Worm (Caenorhabditis elegans) whole organism, L1 larva: ENCODE data around the gene ghi-1.

Source experiments
- C04F5.9 ChIP-seq: sonication (generic microtip); optimal IDR thresholded peaks from 2 replicates; lab custom pipeline; 2016; ENCODE audit warnings: missing genetic modification characterization, missing compliant biosample characterization
- F16B12.6 ChIP-seq: fragments of 150-350 bp; optimal IDR thresholded peaks from 2 replicates; lab custom pipeline; 2014; ENCODE audit warnings: missing biosample characterization, missing genetic modification characterization
- Y116A8C.19 ChIP-seq: sonication (generic microtip); optimal IDR thresholded peaks from 2 replicates; lab custom pipeline; 2016; ENCODE audit warnings: missing compliant biosample characterization, missing genetic modification characterization, borderline replicate concordance
- ama-1 ChIP-seq: fragments of 150-350 bp; optimal IDR thresholded peaks from 2 replicates; lab custom pipeline; 2014
- blmp-1 ChIP-seq: fragments of 150-350 bp; optimal IDR thresholded peaks from 2 replicates; lab custom pipeline; 2014; ENCODE audit warnings: missing biosample characterization, missing genetic modification characterization
- ceh-8 ChIP-seq: fragments of 200-800 bp; sonication (Bioruptor generic); optimal IDR thresholded peaks from 2 replicates; lab custom pipeline; 2018; ENCODE audit warnings: mild to moderate bottlenecking, missing genetic modification characterization, moderate library complexity, missing compliant biosample characterization
- ceh-82 ChIP-seq, 3 experiments: fragments of 150-350 bp in 1 of 3; sonication (generic microtip) in 2 of 3; optimal IDR thresholded peaks; 2 replicates each; lab custom pipeline; 2014 to 2017; ENCODE audit warnings: missing biosample characterization in 3 of 3, missing genetic modification characterization in 3 of 3
- ceh-88 ChIP-seq: fragments of 200-800 bp; sonication (Bioruptor generic); IDR thresholded peaks from 2 replicates; pipeline ENCODE4 v1.3.6; 2022; ENCODE audit warnings: missing genetic modification characterization, missing compliant biosample characterization
- dsc-1 ChIP-seq: sonication (generic microtip); optimal IDR thresholded peaks from 2 replicates; lab custom pipeline; 2016; ENCODE audit warnings: mild to moderate bottlenecking, missing genetic modification characterization, missing compliant biosample characterization
- efl-1 ChIP-seq, 4 experiments: fragments of 150-350 bp; optimal IDR thresholded peaks in 3 of 4; peaks in 1 of 4; 1 replicate in 1 of 4; 2 replicates in 3 of 4; lab custom pipeline; 2014; ENCODE audit warnings: missing biosample characterization in 2 of 4, missing genetic modification characterization in 2 of 4, missing genetic modification reagents in 2 of 4
- efl-3 ChIP-seq: fragments of 200-800 bp; sonication (Bioruptor generic); optimal IDR thresholded peaks from 2 replicates; lab custom pipeline; 2018; ENCODE audit warnings: mild to moderate bottlenecking, missing genetic modification characterization, missing compliant biosample characterization
- egl-13 ChIP-seq: sonication (generic microtip); optimal IDR thresholded peaks from 2 replicates; lab custom pipeline; 2016; ENCODE audit warnings: missing genotype, missing genetic modification reagents, missing genetic modification characterization, missing compliant biosample characterization
- elt-3 ChIP-seq, 6 experiments: fragments of 150-350 bp in 1 of 6; sonication (generic microtip); optimal IDR thresholded peaks; 2 replicates each; lab custom pipeline; 2017 to 2018; ENCODE audit warnings: missing biosample characterization in 6 of 6, missing genetic modification characterization in 6 of 6, inconsistent platforms in 1 of 6
- fkh-8 ChIP-seq: sonication (generic microtip); optimal IDR thresholded peaks from 2 replicates; lab custom pipeline; 2016; ENCODE audit warnings: mild to moderate bottlenecking, missing genetic modification characterization, missing compliant biosample characterization
- fos-1 ChIP-seq: fragments of 150-350 bp; optimal IDR thresholded peaks from 2 replicates; lab custom pipeline; 2014; ENCODE audit warnings: missing biosample characterization, missing genetic modification characterization
- irx-1 ChIP-seq: sonication (generic microtip); optimal IDR thresholded peaks from 2 replicates; lab custom pipeline; 2016; ENCODE audit warnings: missing genetic modification characterization, missing compliant biosample characterization
- isw-1 ChIP-seq: fragments of 200-800 bp; sonication (Bioruptor generic); IDR thresholded peaks from 2 replicates; pipeline ENCODE4 v1.3.6; 2022; ENCODE audit warnings: missing genetic modification characterization, missing compliant biosample characterization
- jun-1 ChIP-seq: fragments of 150-350 bp; optimal IDR thresholded peaks from 2 replicates; lab custom pipeline; 2014; ENCODE audit warnings: missing biosample characterization, missing genetic modification reagents, missing genetic modification characterization
- lin-14 ChIP-seq: fragments of 200-800 bp; sonication (Bioruptor generic); optimal IDR thresholded peaks from 2 replicates; lab custom pipeline; 2018; ENCODE audit warnings: mild to moderate bottlenecking, missing genetic modification characterization, moderate library complexity, missing compliant biosample characterization
- lin-15B ChIP-seq: fragments of 150-350 bp; sonication (generic microtip); optimal IDR thresholded peaks from 3 replicates; lab custom pipeline; 2014; ENCODE audit warnings: missing biosample characterization, missing genetic modification characterization
- lir-3 ChIP-seq: sonication (generic microtip); optimal IDR thresholded peaks from 2 replicates; lab custom pipeline; 2016; ENCODE audit warnings: mild to moderate bottlenecking, missing genetic modification characterization, moderate library complexity, missing compliant biosample characterization; ENCODE audit not compliant: poor library complexity
- mep-1 ChIP-seq: fragments of 150-350 bp; optimal IDR thresholded peaks from 2 replicates; lab custom pipeline; 2014; ENCODE audit warnings: missing biosample characterization, missing genetic modification characterization
- nhr-11 ChIP-seq: fragments of 150-350 bp; optimal IDR thresholded peaks from 2 replicates; lab custom pipeline; 2014; ENCODE audit warnings: missing biosample characterization, missing genetic modification characterization
- nhr-20 ChIP-seq: sonication (generic microtip); optimal IDR thresholded peaks from 2 replicates; lab custom pipeline; 2016; ENCODE audit warnings: mild to moderate bottlenecking, missing genetic modification characterization, missing compliant biosample characterization
- nhr-237 ChIP-seq: fragments of 150-350 bp; optimal IDR thresholded peaks from 2 replicates; lab custom pipeline; 2014; ENCODE audit warnings: missing biosample characterization, missing genetic modification characterization
- nhr-28 ChIP-seq: fragments of 150-350 bp; optimal IDR thresholded peaks from 2 replicates; lab custom pipeline; 2014; ENCODE audit warnings: missing biosample characterization, missing genetic modification characterization
- nhr-71 ChIP-seq: sonication (generic microtip); optimal IDR thresholded peaks from 2 replicates; lab custom pipeline; 2016; ENCODE audit warnings: mild to moderate bottlenecking, missing genetic modification characterization, moderate library complexity, missing compliant biosample characterization
- nhr-85 ChIP-seq: sonication (generic microtip); peaks from one replicate; lab custom pipeline; 2016; ENCODE audit warnings: missing genetic modification characterization, inconsistent platforms, missing compliant biosample characterization
- nhr-90 ChIP-seq: sonication (generic microtip); optimal IDR thresholded peaks from 2 replicates; lab custom pipeline; 2016; ENCODE audit warnings: mild to moderate bottlenecking, missing genetic modification characterization, missing compliant biosample characterization; ENCODE audit not compliant: poor library complexity
- pqm-1 ChIP-seq: sonication (generic microtip); optimal IDR thresholded peaks from 3 replicates; lab custom pipeline; 2017; ENCODE audit warnings: missing biosample characterization, missing genetic modification characterization
- rnt-1 ChIP-seq: sonication (generic microtip); optimal IDR thresholded peaks from 2 replicates; lab custom pipeline; 2016; ENCODE audit warnings: mild to moderate bottlenecking, missing genetic modification characterization, moderate library complexity, missing compliant biosample characterization
- skn-1 ChIP-seq: fragments of 150-350 bp; optimal IDR thresholded peaks from 2 replicates; lab custom pipeline; 2014; ENCODE audit warnings: missing biosample characterization, missing genetic modification characterization
- snpc-4 ChIP-seq: fragments of 150-350 bp; optimal IDR thresholded peaks from 2 replicates; lab custom pipeline; 2014; ENCODE audit warnings: missing biosample characterization, missing genetic modification characterization
- snu-23 ChIP-seq: sonication (generic microtip); optimal IDR thresholded peaks from 2 replicates; lab custom pipeline; 2016; ENCODE audit warnings: missing genetic modification characterization, missing compliant biosample characterization
- sox-4 ChIP-seq: sonication (generic microtip); optimal IDR thresholded peaks from 2 replicates; lab custom pipeline; 2016; ENCODE audit warnings: missing genetic modification characterization, missing compliant biosample characterization
- sup-37 ChIP-seq: fragments of 200-800 bp; sonication (Bioruptor generic); optimal IDR thresholded peaks from 2 replicates; lab custom pipeline; 2018; ENCODE audit warnings: mild to moderate bottlenecking, missing genetic modification characterization, missing compliant biosample characterization
- swsn-7 ChIP-seq: sonication (generic microtip); optimal IDR thresholded peaks from 2 replicates; lab custom pipeline; 2016; ENCODE audit warnings: missing genetic modification characterization, missing compliant biosample characterization
- tbx-2 ChIP-seq: sonication (generic microtip); optimal IDR thresholded peaks from 2 replicates; lab custom pipeline; 2016; ENCODE audit warnings: missing genetic modification characterization, missing compliant biosample characterization
- tlp-1 ChIP-seq: fragments of 150-350 bp; optimal IDR thresholded peaks from 2 replicates; lab custom pipeline; 2014; ENCODE audit warnings: missing biosample characterization, missing genetic modification characterization
- unc-130 ChIP-seq: fragments of 150-350 bp; optimal IDR thresholded peaks from 2 replicates; lab custom pipeline; 2017; ENCODE audit warnings: missing biosample characterization, missing genetic modification characterization, inconsistent platforms
- unc-62 ChIP-seq: fragments of 150-350 bp; optimal IDR thresholded peaks from 2 replicates; lab custom pipeline; 2014; ENCODE audit warnings: missing biosample characterization, missing genetic modification reagents, missing genetic modification characterization
- vab-15 ChIP-seq: sonication (generic microtip); optimal IDR thresholded peaks from 2 replicates; lab custom pipeline; 2017; ENCODE audit warnings: missing genotype, mild to moderate bottlenecking, missing genetic modification characterization, missing compliant biosample characterization
- xbp-1 ChIP-seq: sonication (generic microtip); optimal IDR thresholded peaks from 2 replicates; lab custom pipeline; 2016; ENCODE audit warnings: missing genetic modification characterization, missing compliant biosample characterization
- zip-4 ChIP-seq: fragments of 200-800 bp; sonication (Bioruptor generic); optimal IDR thresholded peaks from 2 replicates; lab custom pipeline; 2018; ENCODE audit warnings: mild to moderate bottlenecking, missing genetic modification characterization, moderate library complexity, missing compliant biosample characterization
- ztf-4 ChIP-seq: fragments of 150-350 bp; optimal IDR thresholded peaks from 2 replicates; lab custom pipeline; 2014; ENCODE audit warnings: missing biosample characterization, missing genetic modification characterization

ghi-1 gene

ce11 chrII:11688011-11688410 lies 41.5 kb downstream of the ghi-1 start:
- TF ChIP-seq fos-1 (tag; lab: Kevin White, UChicago), result no peak
- no peak for TF ChIP-seq nhr-20 (tag; lab: Kevin White, UChicago)
- TF ChIP-seq nhr-28, result no peak
- TF ChIP-seq unc-130 (tag; lab: Kevin White, UChicago), result no peak
- TF ChIP-seq ama-1 (lab: Kevin White, UChicago), result no peak
- TF ChIP-seq efl-1 (optimal IDR thresholded peaks at IDR 0.05; lab: Kevin White, UChicago), result peak in 1 of 2 experiments; percentile 5
- peak in 1 of 2 experiments; percentile 66 for TF ChIP-seq efl-1 (GFP tag; optimal IDR thresholded peaks at IDR 0.05 in 1 of 2; lab: Kevin White, UChicago)
- no peak for TF ChIP-seq nhr-237 (tag; lab: Kevin White, UChicago)
- no peak for TF ChIP-seq skn-1
- peak; percentile 14 for TF ChIP-seq rnt-1 (tag; lab: Kevin White, UChicago)
- TF ChIP-seq pqm-1 (tag; lab: Kevin White, UChicago), result no peak
- peak; percentile 72 for TF ChIP-seq lin-14 (GFP tag; lab: Kevin White, UChicago)
- TF ChIP-seq dsc-1 (tag; lab: Kevin White, UChicago), result peak; percentile 85
- TF ChIP-seq unc-62 (GFP tag; lab: Kevin White, UChicago), result no peak
- no peak for TF ChIP-seq ceh-8 (GFP tag; lab: Kevin White, UChicago)
- TF ChIP-seq, all 84 proteins: peak for 4

- TF ChIP-seq zip-4, result no peak
- TF ChIP-seq snpc-4 (tag; lab: Kevin White, UChicago), result no peak
- TF ChIP-seq lin-14 (GFP tag; lab: Kevin White, UChicago), result no peak
- no peak for TF ChIP-seq irx-1
- no peak for TF ChIP-seq tlp-1
- no peak for TF ChIP-seq ama-1 (lab: Kevin White, UChicago)
- no peak for TF ChIP-seq sup-37 (GFP tag; lab: Kevin White, UChicago)
- TF ChIP-seq F16B12.6 (tag; lab: Kevin White, UChicago), result no peak
- TF ChIP-seq elt-3 (tag; optimal IDR thresholded peaks at IDR 0.05; lab: Kevin White, UChicago), result no peak
- TF ChIP-seq efl-3 (GFP tag; lab: Kevin White, UChicago), result no peak
- TF ChIP-seq nhr-71 (tag; lab: Kevin White, UChicago), result no peak
- TF ChIP-seq nhr-20 (tag; lab: Kevin White, UChicago), result no peak
- TF ChIP-seq swsn-7 (tag; lab: Kevin White, UChicago), result no peak
Observed at ce11 chrII:11688643-11689042, 42.1 kb downstream of the ghi-1 start, which contains the start of gene kel-1. Gene kel-1, plus strand, starts transcription at chrII:11688943.

- TF ChIP-seq tbx-2 (tag; lab: Kevin White, UChicago) (no peak), xbp-1 (no peak)
Observed at ce11 chrII:11689941-11690340, 43.4 kb downstream of the ghi-1 start.

ce11 chrII:11690868-11691267 lies 44.3 kb downstream of the ghi-1 start:
- TF ChIP-seq ceh-88 (GFP tag; lab: Robert Waterston, UW) (no peak), ceh-82 (tag; optimal IDR thresholded peaks at IDR 0.05; lab: Kevin White, UChicago) (no peak), nhr-85 (no peak), ztf-4 (tag; lab: Kevin White, UChicago) (no peak)
- TF ChIP-seq, all 84 proteins: peak for 0

- TF ChIP-seq isw-1 (GFP tag; lab: Robert Waterston, UW), result no peak
- TF ChIP-seq sox-4 (tag; lab: Kevin White, UChicago), result no peak
- TF ChIP-seq ceh-88 (GFP tag; lab: Robert Waterston, UW), result no peak
- TF ChIP-seq vab-15 (tag; lab: Kevin White, UChicago), result no peak
- TF ChIP-seq lir-3 (tag; lab: Kevin White, UChicago), result no peak
- peak; percentile 53 for TF ChIP-seq snu-23 (GFP tag; lab: Kevin White, UChicago)
- peak; percentile 51 for TF ChIP-seq rnt-1 (tag; lab: Kevin White, UChicago)
- TF ChIP-seq swsn-7 (tag; lab: Kevin White, UChicago), result peak; percentile 2
- TF ChIP-seq nhr-11, result no peak
- no peak for TF ChIP-seq Y116A8C.19 (tag; lab: Kevin White, UChicago)
- TF ChIP-seq sup-37 (GFP tag; lab: Kevin White, UChicago), result no peak
- peak; percentile 58 for TF ChIP-seq nhr-20 (tag; lab: Kevin White, UChicago)
- TF ChIP-seq unc-130 (tag; lab: Kevin White, UChicago), result peak; percentile 18
- no peak for TF ChIP-seq lin-15B (tag; lab: Kevin White, UChicago)
- no peak for TF ChIP-seq nhr-90 (tag; lab: Kevin White, UChicago)
- peak; percentile 58 for TF ChIP-seq blmp-1 (tag; lab: Kevin White, UChicago)
- TF ChIP-seq F16B12.6 (tag; lab: Kevin White, UChicago), result peak; percentile 26
- TF ChIP-seq jun-1, result no peak
- peak; percentile 3 for TF ChIP-seq C04F5.9 (tag; lab: Kevin White, UChicago)
- TF ChIP-seq fkh-8 (tag; lab: Kevin White, UChicago), result peak; percentile 56
- TF ChIP-seq mep-1 (tag; lab: Kevin White, UChicago), result peak; percentile 32
- TF ChIP-seq egl-13 (tag; lab: Kevin White, UChicago), result no peak
Observed at ce11 chrII:11694432-11694831, 47.9 kb downstream of the ghi-1 start.
